Worm (Caenorhabditis elegans): ENCODE data around the gene T28F3.5.

Gene T28F3.5

DNA sequence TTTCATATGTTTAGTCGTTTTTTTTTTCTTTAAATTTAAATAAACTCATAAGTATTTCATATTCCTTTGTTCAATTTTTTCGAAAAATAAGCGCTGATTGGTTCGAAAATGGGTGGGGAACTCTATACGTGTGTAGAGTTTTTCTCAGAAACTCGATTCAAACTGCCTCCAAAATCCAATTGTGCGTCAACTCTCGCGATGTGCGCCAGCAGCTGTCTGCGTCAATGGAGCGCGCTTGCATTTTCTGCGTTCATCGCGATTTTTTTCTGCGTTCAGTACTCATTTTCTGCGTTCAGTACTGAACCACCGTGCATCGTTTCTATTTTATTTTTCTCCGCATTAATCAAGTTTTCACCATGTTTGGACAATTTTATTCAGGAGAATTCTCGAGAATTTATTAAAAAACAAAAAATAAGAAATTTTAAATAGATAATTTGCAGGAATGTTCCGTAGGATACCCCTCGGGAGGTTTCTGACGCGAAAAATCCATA is 44.9 kb upstream of the T28F3.5 start, which contains the start of gene eelo-2 (continued):
- TF ChIP-seq nhr-90 (tag; optimal IDR thresholded peaks at IDR 0.05; ENCODE audit: poor library complexity) = peak; percentile 99
- peak; percentile 99 for TF ChIP-seq lin-15B (tag; optimal IDR thresholded peaks at IDR 0.05)
- TF ChIP-seq fkh-8 (tag; optimal IDR thresholded peaks at IDR 0.05) = peak; percentile 99
- TF ChIP-seq ceh-63 (GFP tag; optimal IDR thresholded peaks at IDR 0.05) = no peak
- TF ChIP-seq zag-1 (tag; optimal IDR thresholded peaks at IDR 0.05) = peak; percentile 90
- peak; percentile 96 for TF ChIP-seq fos-1 (tag; optimal IDR thresholded peaks at IDR 0.05)
- peak; percentile 94 for TF ChIP-seq elt-2 (tag; optimal IDR thresholded peaks at IDR 0.05)
- peak; percentile 87 for TF ChIP-seq mef-2 (tag; optimal IDR thresholded peaks at IDR 0.05)
- peak; percentile 96 for TF ChIP-seq sox-4 (tag; optimal IDR thresholded peaks at IDR 0.05)
- peak; percentile 100 for TF ChIP-seq dpl-1 (GFP tag; optimal IDR thresholded peaks at IDR 0.05)
- peak; percentile 99 for TF ChIP-seq nhr-19 (GFP tag; conservative IDR thresholded peaks at IDR 0.05)
- peak; percentile 99 for TF ChIP-seq unc-86 (tag; optimal IDR thresholded peaks at IDR 0.05)
- TF ChIP-seq aly-2 (tag; optimal IDR thresholded peaks at IDR 0.05) = peak; percentile 94
- no peak for TF ChIP-seq nhr-28 (tag; optimal IDR thresholded peaks at IDR 0.05)
- TF ChIP-seq lin-35 (GFP tag; optimal IDR thresholded peaks at IDR 0.05) = peak; percentile 100
- peak; percentile 60 to 97 (median 88) for TF ChIP-seq elt-3 (tag; optimal IDR thresholded peaks at IDR 0.05)
- peak; percentile 99 to 100 (median 100) for TF ChIP-seq ceh-82 (tag; optimal IDR thresholded peaks at IDR 0.05)
- TF ChIP-seq C04F5.9 (tag; optimal IDR thresholded peaks at IDR 0.05) = peak; percentile 92
- peak; percentile 48 to 88 for TF ChIP-seq egl-27 (tag; optimal IDR thresholded peaks at IDR 0.05)
- TF ChIP-seq unc-98 (GFP tag; IDR thresholded peaks at IDR 0.05) = peak; percentile 83
- TF ChIP-seq F16B12.6 (tag; optimal IDR thresholded peaks at IDR 0.05) = peak; percentile 79
- peak; percentile 100 for TF ChIP-seq C16A3.4 (tag; optimal IDR thresholded peaks at IDR 0.05)
- TF ChIP-seq xbp-1 (tag; optimal IDR thresholded peaks at IDR 0.05) = peak; percentile 98
- no peak for TF ChIP-seq alr-1 (tag; optimal IDR thresholded peaks at IDR 0.05; ENCODE audit: borderline replicate concordance)
- peak; percentile 74 for TF ChIP-seq pag-3 (tag; optimal IDR thresholded peaks at IDR 0.05; ENCODE audit: borderline replicate concordance, insufficient read depth)
- TF ChIP-seq unc-130 (tag; optimal IDR thresholded peaks at IDR 0.05) = peak; percentile 99
- peak; percentile 98 for TF ChIP-seq mab-9 (GFP tag; IDR thresholded peaks at IDR 0.05)
- peak; percentile 97 for TF ChIP-seq egl-13 (tag; optimal IDR thresholded peaks at IDR 0.05)
- peak; percentile 84 for TF ChIP-seq ama-1 (optimal IDR thresholded peaks at IDR 0.05)
- peak; percentile 99 for TF ChIP-seq snu-23 (GFP tag; optimal IDR thresholded peaks at IDR 0.05)
- no peak for TF ChIP-seq nhr-84 (tag; optimal IDR thresholded peaks at IDR 0.05)
- TF ChIP-seq vab-15 (tag; optimal IDR thresholded peaks at IDR 0.05) = peak; percentile 88

DNA sequence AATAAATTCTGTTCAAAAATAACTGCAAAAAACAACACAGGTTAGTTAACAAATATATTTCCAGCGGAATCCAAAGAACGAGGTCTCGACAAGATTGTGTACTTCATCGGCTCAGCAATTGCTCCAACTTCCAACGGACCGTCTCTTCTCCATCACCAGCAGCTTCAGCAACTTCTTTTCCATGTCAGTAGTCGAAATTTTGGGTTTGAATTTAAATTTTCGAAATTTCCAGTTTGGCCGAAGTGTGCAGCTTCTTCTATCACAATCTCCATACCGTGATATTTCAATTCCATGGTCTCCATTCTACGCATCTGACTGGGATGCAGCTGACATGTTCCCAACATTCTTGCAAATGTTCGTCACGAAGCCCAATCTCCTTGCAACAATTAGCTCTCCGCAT is 41.2 kb upstream of the T28F3.5 start:
- TF ChIP-seq dpl-1 (GFP tag; optimal IDR thresholded peaks at IDR 0.05) = no peak
- no peak for TF ChIP-seq mdl-1 (tag; optimal IDR thresholded peaks at IDR 0.05)
- no peak for TF ChIP-seq ceh-63 (GFP tag; optimal IDR thresholded peaks at IDR 0.05)
- no peak for TF ChIP-seq rnt-1 (tag; optimal IDR thresholded peaks at IDR 0.05)
- TF ChIP-seq efl-1 (optimal IDR thresholded peaks at IDR 0.05) = no peak
- no peak for TF ChIP-seq efl-1 (GFP tag; optimal IDR thresholded peaks at IDR 0.05 in 1 of 2)
- no peak for TF ChIP-seq ama-1 (optimal IDR thresholded peaks at IDR 0.05)
- TF ChIP-seq snu-23 (GFP tag; optimal IDR thresholded peaks at IDR 0.05) = no peak
- no peak for TF ChIP-seq sup-37 (GFP tag; optimal IDR thresholded peaks at IDR 0.05)
- TF ChIP-seq unc-86 (tag; optimal IDR thresholded peaks at IDR 0.05) = no peak
- no peak for TF ChIP-seq ceh-90 (tag; optimal IDR thresholded peaks at IDR 0.05)
- no peak for TF ChIP-seq isw-1 (GFP tag; IDR thresholded peaks at IDR 0.05)
- no peak for TF ChIP-seq fkh-8 (tag; optimal IDR thresholded peaks at IDR 0.05)
- no peak for TF ChIP-seq snpc-4 (tag; optimal IDR thresholded peaks at IDR 0.05)
- TF ChIP-seq tbx-2 (tag; optimal IDR thresholded peaks at IDR 0.05) = no peak
- no peak for TF ChIP-seq ceh-82 (tag; optimal IDR thresholded peaks at IDR 0.05)
- TF ChIP-seq egl-13 (tag; optimal IDR thresholded peaks at IDR 0.05) = no peak
- no peak for TF ChIP-seq C34B4.2 (tag; optimal IDR thresholded peaks at IDR 0.05)
